Worm (Caenorhabditis elegans) whole organism, young adult: Measurements from ENCODE around the gene H06I04.6.
A peak's percentile ranks its signal among the peaks of the same experiment; 100 is the strongest.

Experiments used
- B0019.2 ChIP-seq: fragments of 200-800 bp; sonication (Bioruptor generic); conservative IDR thresholded peaks from 2 replicates; pipeline ENCODE4 v1.3.6; 2022; ENCODE audit warnings: missing genetic modification reagents, missing genetic modification characterization, missing compliant biosample characterization
- B0035.1 ChIP-seq: sonication (generic microtip); optimal IDR thresholded peaks from 2 replicates; lab custom pipeline; 2016; ENCODE audit warnings: missing genetic modification characterization, mild to moderate bottlenecking, missing compliant biosample characterization, missing genotype, missing genetic modification reagents
- C17E4.6 ChIP-seq: fragments of 200-800 bp; sonication (Bioruptor generic); IDR thresholded peaks from 2 replicates; pipeline ENCODE4 v1.3.6; 2022; ENCODE audit warnings: missing genetic modification reagents, missing genetic modification characterization, missing compliant biosample characterization
- D2030.7 ChIP-seq: fragments of 200-800 bp; sonication (Bioruptor generic); IDR thresholded peaks from 2 replicates; pipeline ENCODE4 v1.3.6; 2022; ENCODE audit warnings: missing genetic modification reagents, missing genetic modification characterization, missing compliant biosample characterization
- F23B12.7 ChIP-seq: sonication (generic microtip); optimal IDR thresholded peaks from 2 replicates; lab custom pipeline; 2017; ENCODE audit warnings: missing genetic modification characterization, mild to moderate bottlenecking, missing compliant biosample characterization, antibody characterized with exemption, moderate library complexity; ENCODE audit not compliant: insufficient read depth
- F37B4.10 ChIP-seq: fragments of 200-800 bp; sonication (Bioruptor generic); IDR thresholded peaks from 2 replicates; pipeline ENCODE4 v1.3.6; 2022; ENCODE audit warnings: missing genetic modification characterization, missing compliant biosample characterization
- F52B5.7 ChIP-seq: sonication (generic microtip); optimal IDR thresholded peaks from 2 replicates; lab custom pipeline; 2016; ENCODE audit warnings: mild to moderate bottlenecking, missing genetic modification characterization, missing compliant biosample characterization
- F57A8.1 ChIP-seq: fragments of 200-800 bp; sonication (Bioruptor generic); optimal IDR thresholded peaks from 2 replicates; lab custom pipeline; 2018; ENCODE audit warnings: mild to moderate bottlenecking, missing genetic modification characterization, moderate library complexity, missing compliant biosample characterization
- K12H6.12 ChIP-seq: fragments of 200-800 bp; sonication (Bioruptor generic); optimal IDR thresholded peaks from 2 replicates; lab custom pipeline; 2018; ENCODE audit warnings: mild to moderate bottlenecking, missing genetic modification characterization, missing compliant biosample characterization
- T07F8.4 ChIP-seq: sonication (generic microtip); optimal IDR thresholded peaks from 2 replicates; lab custom pipeline; 2016; ENCODE audit warnings: mild to moderate bottlenecking, missing genetic modification characterization, moderate library complexity, missing compliant biosample characterization
- Y53G8AR.9 ChIP-seq: fragments of 200-800 bp; sonication (Bioruptor generic); conservative IDR thresholded peaks from 2 replicates; pipeline ENCODE4 v1.3.6; 2022; ENCODE audit warnings: missing genetic modification reagents, missing genetic modification characterization, missing compliant biosample characterization
- Y67H2A.10 ChIP-seq: fragments of 200-800 bp; sonication (Bioruptor generic); conservative IDR thresholded peaks from 2 replicates; pipeline ENCODE4 v1.3.6; 2022; ENCODE audit warnings: missing genetic modification reagents, missing genetic modification characterization, missing compliant biosample characterization
- ZK185.1 ChIP-seq: sonication (generic microtip); optimal IDR thresholded peaks from 2 replicates; lab custom pipeline; 2016; ENCODE audit warnings: mild to moderate bottlenecking, missing genetic modification characterization, missing compliant biosample characterization; ENCODE audit not compliant: poor library complexity, severe bottlenecking
- aptf-2 ChIP-seq: fragments of 200-800 bp; sonication (Bioruptor generic); conservative IDR thresholded peaks from 2 replicates; pipeline ENCODE4 v1.3.6; 2022; ENCODE audit warnings: missing genetic modification reagents, missing genetic modification characterization, missing compliant biosample characterization
- athp-1 ChIP-seq: sonication (generic microtip); optimal IDR thresholded peaks from 2 replicates; lab custom pipeline; 2017; ENCODE audit warnings: mild to moderate bottlenecking, missing genetic modification characterization, missing compliant biosample characterization
- attf-3 ChIP-seq: fragments of 200-800 bp; sonication (Bioruptor generic); conservative IDR thresholded peaks from 2 replicates; pipeline ENCODE4 v1.3.6; 2022; ENCODE audit warnings: missing genetic modification reagents, missing genetic modification characterization, missing compliant biosample characterization
- attf-5 ChIP-seq: fragments of 200-800 bp; sonication (Bioruptor generic); optimal IDR thresholded peaks from 2 replicates; lab custom pipeline; 2018; ENCODE audit warnings: mild to moderate bottlenecking, missing genetic modification characterization, missing compliant biosample characterization
- attf-6 ChIP-seq: fragments of 200-800 bp; sonication (Bioruptor generic); IDR thresholded peaks from 2 replicates; pipeline ENCODE4 v1.3.6; 2022; ENCODE audit warnings: missing genetic modification reagents, missing genetic modification characterization, missing compliant biosample characterization
- bed-2 ChIP-seq: fragments of 200-800 bp; sonication (Bioruptor generic); IDR thresholded peaks from 2 replicates; pipeline ENCODE4 v1.3.6; 2022; ENCODE audit warnings: missing genetic modification reagents, missing genetic modification characterization, missing compliant biosample characterization
- ceh-79 ChIP-seq: sonication (generic microtip); optimal IDR thresholded peaks from 2 replicates; lab custom pipeline; 2017; ENCODE audit warnings: mild to moderate bottlenecking, missing genetic modification characterization, missing compliant biosample characterization
- die-1 ChIP-seq: sonication (generic microtip); optimal IDR thresholded peaks from 2 replicates; lab custom pipeline; 2016; ENCODE audit warnings: missing genotype, mild to moderate bottlenecking, missing genetic modification characterization, missing compliant biosample characterization
- dpl-1 ChIP-seq: fragments of 150-350 bp; optimal IDR thresholded peaks from 2 replicates; lab custom pipeline; 2014; ENCODE audit warnings: missing biosample characterization, missing genetic modification reagents, missing genetic modification characterization
- ekl-4 ChIP-seq: fragments of 200-800 bp; sonication (Bioruptor generic); IDR thresholded peaks from 2 replicates; pipeline ENCODE4 v1.3.6; 2022; ENCODE audit warnings: missing genetic modification reagents, missing genetic modification characterization, missing compliant biosample characterization
- fkh-3 ChIP-seq: sonication (generic microtip); optimal IDR thresholded peaks from 2 replicates; lab custom pipeline; 2016; ENCODE audit warnings: mild to moderate bottlenecking, missing genetic modification characterization, missing compliant biosample characterization
- hsf-1 ChIP-seq: fragments of 200-800 bp; sonication (Bioruptor generic); IDR thresholded peaks from 2 replicates; pipeline ENCODE4 v1.3.6; 2022; ENCODE audit warnings: missing genetic modification reagents, missing genetic modification characterization, missing compliant biosample characterization
- let-526 ChIP-seq: fragments of 200-800 bp; sonication (Bioruptor generic); IDR thresholded peaks from 2 replicates; pipeline ENCODE4 v1.3.6; 2022; ENCODE audit warnings: missing genetic modification reagents, missing genetic modification characterization, missing compliant biosample characterization
- let-607 ChIP-seq, 2 experiments: fragments of 200-800 bp in 1 of 2; sonication (Bioruptor generic) in 1 of 2; sonication (generic microtip) in 1 of 2; optimal IDR thresholded peaks; 2 replicates each; lab custom pipeline; 2016 to 2018; ENCODE audit warnings: mild to moderate bottlenecking in 2 of 2, missing compliant biosample characterization in 2 of 2, missing genetic modification characterization in 2 of 2, moderate library complexity in 2 of 2, missing genotype in 1 of 2
- lin-26 ChIP-seq: fragments of 200-800 bp; sonication (Bioruptor generic); IDR thresholded peaks from 2 replicates; pipeline ENCODE4 v1.3.6; 2022; ENCODE audit warnings: missing genetic modification reagents, missing genetic modification characterization, missing compliant biosample characterization
- lin-35 ChIP-seq, 3 experiments: fragments of 150-350 bp in 2 of 3; sonication (generic microtip) in 1 of 3; optimal IDR thresholded peaks; 2 replicates each; lab custom pipeline; 2014 to 2018; ENCODE audit warnings: missing biosample characterization in 3 of 3, missing genetic modification characterization in 3 of 3, missing genetic modification reagents in 3 of 3
- lin-54 ChIP-seq: fragments of 200-800 bp; sonication (Bioruptor generic); optimal IDR thresholded peaks from 2 replicates; lab custom pipeline; 2018; ENCODE audit warnings: mild to moderate bottlenecking, missing genetic modification characterization, missing compliant biosample characterization
- lsl-1 ChIP-seq: fragments of 200-800 bp; sonication (Bioruptor generic); optimal IDR thresholded peaks from 2 replicates; lab custom pipeline; 2018; ENCODE audit warnings: mild to moderate bottlenecking, missing genetic modification characterization, moderate library complexity, missing compliant biosample characterization
- madf-10 ChIP-seq: sonication (generic microtip); optimal IDR thresholded peaks from 2 replicates; lab custom pipeline; 2016; ENCODE audit warnings: mild to moderate bottlenecking, missing genetic modification characterization, missing compliant biosample characterization
- madf-6 ChIP-seq: fragments of 200-800 bp; sonication (Bioruptor generic); IDR thresholded peaks from 2 replicates; pipeline ENCODE4 v1.3.6; 2022; ENCODE audit warnings: missing genetic modification reagents, missing genetic modification characterization, missing compliant biosample characterization
- mel-28 ChIP-seq: sonication (generic microtip); optimal IDR thresholded peaks from 2 replicates; lab custom pipeline; 2016; ENCODE audit warnings: borderline replicate concordance, mild to moderate bottlenecking, missing genetic modification characterization, missing compliant biosample characterization
- mxl-1 ChIP-seq: sonication (generic microtip); optimal IDR thresholded peaks from 2 replicates; lab custom pipeline; 2016; ENCODE audit warnings: missing genetic modification characterization, missing compliant biosample characterization
- nfya-1 ChIP-seq: sonication (generic microtip); optimal IDR thresholded peaks from 2 replicates; lab custom pipeline; 2017; ENCODE audit warnings: antibody characterized with exemption, missing compliant biosample characterization, missing genetic modification characterization, borderline replicate concordance; ENCODE audit not compliant: insufficient read depth
- nfyb-1 ChIP-seq: fragments of 200-800 bp; sonication (Bioruptor generic); IDR thresholded peaks from 2 replicates; pipeline ENCODE4 v1.3.6; 2022; ENCODE audit warnings: missing genetic modification reagents, missing genetic modification characterization, missing compliant biosample characterization
- nhr-120 ChIP-seq: fragments of 200-800 bp; sonication (Bioruptor generic); IDR thresholded peaks from 2 replicates; pipeline ENCODE4 v1.3.6; 2022; ENCODE audit warnings: missing genetic modification characterization, missing compliant biosample characterization
- pbrm-1 ChIP-seq: fragments of 200-800 bp; sonication (Bioruptor generic); IDR thresholded peaks from 2 replicates; pipeline ENCODE4 v1.3.6; 2022; ENCODE audit warnings: missing genetic modification reagents, missing genetic modification characterization, missing compliant biosample characterization
- pha-4 ChIP-seq: fragments of 150-350 bp; sonication (generic microtip); optimal IDR thresholded peaks from 2 replicates; lab custom pipeline; 2014; ENCODE audit warnings: missing biosample characterization, missing genetic modification reagents, missing genetic modification characterization
- rcor-1 ChIP-seq: fragments of 200-800 bp; sonication (Bioruptor generic); IDR thresholded peaks from 2 replicates; pipeline ENCODE4 v1.3.6; 2022; ENCODE audit warnings: missing genetic modification reagents, missing genetic modification characterization, missing compliant biosample characterization
- snpc-1.3 ChIP-seq: sonication (generic microtip); optimal IDR thresholded peaks from 2 replicates; lab custom pipeline; 2017; ENCODE audit warnings: missing genetic modification characterization, mild to moderate bottlenecking, missing compliant biosample characterization, antibody characterized with exemption, moderate library complexity, missing genotype, missing genetic modification reagents; ENCODE audit not compliant: insufficient read depth
- snpc-4 ChIP-seq, 5 experiments: fragments of 150-350 bp in 1 of 5; sonication (generic microtip) in 4 of 5; optimal IDR thresholded peaks; 2 replicates each; lab custom pipeline; 2014 to 2018; ENCODE audit warnings: missing genetic modification characterization in 5 of 5, missing biosample characterization in 3 of 5, antibody characterized with exemption in 2 of 5, mild to moderate bottlenecking in 2 of 5, missing compliant biosample characterization in 2 of 5, missing genotype in 2 of 5, moderate library complexity in 2 of 5, missing genetic modification reagents in 1 of 5
- tbx-9 ChIP-seq: sonication (generic microtip); optimal IDR thresholded peaks from 2 replicates; lab custom pipeline; 2016; ENCODE audit warnings: borderline replicate concordance, missing genetic modification characterization, inconsistent platforms, missing compliant biosample characterization
- unc-130 ChIP-seq: sonication (generic microtip); optimal IDR thresholded peaks from 2 replicates; lab custom pipeline; 2016; ENCODE audit warnings: missing genetic modification reagents, missing genetic modification characterization, missing compliant biosample characterization
- ztf-18 ChIP-seq: sonication (generic microtip); optimal IDR thresholded peaks from 2 replicates; lab custom pipeline; 2016; ENCODE audit warnings: missing genotype, mild to moderate bottlenecking, missing genetic modification characterization, missing compliant biosample characterization
- ztf-3 ChIP-seq: fragments of 200-800 bp; sonication (Bioruptor generic); optimal IDR thresholded peaks from 2 replicates; lab custom pipeline; 2018; ENCODE audit warnings: mild to moderate bottlenecking, missing genetic modification characterization, missing compliant biosample characterization

The H06I04.6 gene

DNA sequence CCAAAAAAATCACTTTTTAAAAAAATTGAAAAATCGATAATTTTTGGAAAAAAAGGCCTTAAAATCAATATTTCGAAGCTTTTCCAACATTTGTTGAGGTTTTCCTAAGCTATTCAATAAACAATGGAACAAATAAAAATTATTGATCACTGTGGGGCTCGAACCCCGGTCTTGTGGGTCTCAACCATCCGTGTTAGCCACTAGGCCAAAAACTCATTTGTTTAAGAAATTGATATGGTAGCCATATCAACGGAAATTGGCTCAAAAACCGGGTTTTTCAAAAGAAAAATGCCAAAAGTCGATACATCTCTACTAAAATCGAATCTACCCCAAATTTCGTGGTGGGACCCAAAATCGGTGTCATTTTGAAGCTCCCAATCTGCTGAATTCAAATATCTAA is 47.9 kb upstream of the H06I04.6 start (continued):
- TF ChIP-seq F37B4.10 (GFP tag; lab: Robert Waterston, UW) = no peak
- TF ChIP-seq bed-2 = 0 out of 2 replicates have a peak, but pooled peaks have one; percentile 7
- TF ChIP-seq hsf-1 = no peak
- TF ChIP-seq lsl-1 (GFP tag; lab: Kevin White, UChicago) = peak; percentile 36
- TF ChIP-seq ZK185.1 (tag; lab: Kevin White, UChicago) = no peak
- no peak for TF ChIP-seq Y67H2A.10 (GFP tag; lab: Robert Waterston, UW)
- TF ChIP-seq mxl-1 = peak; percentile 4
- TF ChIP-seq nhr-120 (GFP tag; lab: Robert Waterston, UW) = no peak
- no peak for TF ChIP-seq unc-130 (GFP tag; lab: Kevin White, UChicago)
- TF ChIP-seq dpl-1 (GFP tag; lab: Kevin White, UChicago) = no peak
- peak; percentile 66 for TF ChIP-seq pbrm-1 (GFP tag; lab: Robert Waterston, UW)
- no peak for TF ChIP-seq B0035.1 (tag; lab: Kevin White, UChicago)
- no peak for TF ChIP-seq T07F8.4 (tag; lab: Kevin White, UChicago)
- TF ChIP-seq madf-10 = no peak
- no peak for TF ChIP-seq F23B12.7 (tag; lab: Kevin White, UChicago)
- TF ChIP-seq athp-1 (tag; lab: Kevin White, UChicago) = no peak
- TF ChIP-seq let-607 (tag; optimal IDR thresholded peaks at IDR 0.05; lab: Kevin White, UChicago) = peak in 1 of 2 experiments; percentile 4
- TF ChIP-seq ztf-18 (tag; lab: Kevin White, UChicago) = peak; percentile 4
- no peak for TF ChIP-seq K12H6.12 (tag; lab: Kevin White, UChicago)
- TF ChIP-seq ceh-79 = no peak
- TF ChIP-seq nfya-1 (tag; lab: Kevin White, UChicago) = no peak
- TF ChIP-seq Y53G8AR.9 (GFP tag; lab: Robert Waterston, UW) = 0 out of 2 replicates have a peak, but pooled peaks have one; percentile 14
- no peak for TF ChIP-seq attf-5 (GFP tag; lab: Kevin White, UChicago)
- no peak for TF ChIP-seq F57A8.1 (GFP tag; lab: Kevin White, UChicago)
- no peak for TF ChIP-seq rcor-1 (GFP tag; lab: Robert Waterston, UW)
- TF ChIP-seq F52B5.7 (tag; lab: Kevin White, UChicago) = no peak
- peak; percentile 29; the same call in 1 of the 2 replicates for TF ChIP-seq let-526
- TF ChIP-seq fkh-3 (tag; lab: Kevin White, UChicago) = no peak
- no peak for TF ChIP-seq tbx-9 (tag; lab: Kevin White, UChicago)
- TF ChIP-seq madf-6 (GFP tag; lab: Robert Waterston, UW) = 0 out of 2 replicates have a peak, but pooled peaks have one; percentile 48
- no peak for TF ChIP-seq attf-3
- 0 out of 2 replicates have a peak, but pooled peaks have one; percentile 16 for TF ChIP-seq attf-6 (GFP tag; lab: Robert Waterston, UW)
- no peak for TF ChIP-seq ekl-4 (GFP tag; lab: Robert Waterston, UW)
- TF ChIP-seq ztf-3 (GFP tag; lab: Kevin White, UChicago) = no peak
- no peak for TF ChIP-seq mel-28 (tag; lab: Kevin White, UChicago)
- TF ChIP-seq die-1 (tag; lab: Kevin White, UChicago) = peak; percentile 54
- TF ChIP-seq snpc-1.3 (tag; lab: Kevin White, UChicago) = no peak
- 0 out of 2 replicates have a peak, but pooled peaks have one; percentile 28 for TF ChIP-seq C17E4.6 (GFP tag; lab: Robert Waterston, UW)
- peak; percentile 65; the same call in 1 of the 2 replicates for TF ChIP-seq lin-26 (GFP tag; lab: Robert Waterston, UW)
- no peak for TF ChIP-seq snpc-4 (GFP tag; optimal IDR thresholded peaks at IDR 0.05; lab: Kevin White, UChicago)
- no peak for TF ChIP-seq snpc-4 (tag; optimal IDR thresholded peaks at IDR 0.05; lab: Kevin White, UChicago)
- TF ChIP-seq D2030.7 (GFP tag; lab: Robert Waterston, UW) = peak; percentile 60
- no peak for TF ChIP-seq lin-35 (GFP tag; optimal IDR thresholded peaks at IDR 0.05; lab: Kevin White, UChicago)
- peak; percentile 0 for TF ChIP-seq lin-54 (GFP tag; lab: Kevin White, UChicago)
- no peak for TF ChIP-seq nfyb-1 (GFP tag; lab: Robert Waterston, UW)
- no peak for TF ChIP-seq aptf-2
- no peak for TF ChIP-seq pha-4
- TF ChIP-seq B0019.2 = peak; percentile 47; the same call in 1 of the 2 replicates
